Worm (Caenorhabditis elegans): ENCODE results near the gene C01B10.9.

DNA sequence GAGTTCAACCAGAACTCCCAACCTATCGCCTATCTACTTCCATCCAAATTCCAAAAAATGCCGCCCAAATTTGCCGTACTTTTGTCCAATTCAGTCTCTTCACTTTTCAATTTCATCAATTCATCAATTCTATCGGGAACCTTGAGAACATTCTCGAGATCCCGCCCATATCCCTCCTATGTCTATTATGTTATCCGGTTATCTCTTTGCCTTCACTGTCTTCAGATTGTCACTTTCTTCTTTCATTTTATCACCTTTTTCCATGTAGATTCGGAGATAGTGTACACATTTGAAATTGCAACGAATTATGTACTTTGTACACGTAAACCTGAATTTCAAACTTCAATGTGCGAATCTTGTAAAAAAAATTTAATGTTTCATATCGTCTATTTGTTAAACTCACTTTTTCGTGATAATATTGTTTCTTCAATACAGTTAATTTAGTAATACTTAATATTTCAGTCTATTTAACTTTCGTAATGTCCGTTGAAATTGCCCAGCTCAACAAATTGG lies 25.6 kb downstream of the C01B10.9 start, which contains the start of gene C01B10.11:
- TF ChIP-seq ztf-11 (tag; optimal IDR thresholded peaks at IDR 0.05): no peak
- TF ChIP-seq lsy-2 (tag; optimal IDR thresholded peaks at IDR 0.05): no peak
- TF ChIP-seq unc-39 (tag; optimal IDR thresholded peaks at IDR 0.05): no peak
- TF ChIP-seq gmeb-1 (tag; optimal IDR thresholded peaks at IDR 0.05): no peak
- no peak for TF ChIP-seq snpc-4 (tag; optimal IDR thresholded peaks at IDR 0.05)
- no peak for TF ChIP-seq egl-27 (tag; optimal IDR thresholded peaks at IDR 0.05)
- no peak for TF ChIP-seq skn-1 (tag; optimal IDR thresholded peaks at IDR 0.05)
